Worm (Caenorhabditis elegans) whole organism, early embryonic: ENCODE measurements around the gene C09G5.13.

Experiments
- B0310.2 ChIP-seq: sonication (generic microtip); optimal IDR thresholded peaks from 2 replicates; lab custom pipeline; 2016; ENCODE audit warnings: mild to moderate bottlenecking, missing genetic modification characterization, missing compliant biosample characterization
- F13C5.2 ChIP-seq: sonication (generic microtip); optimal IDR thresholded peaks from 2 replicates; lab custom pipeline; 2017; ENCODE audit warnings: mild to moderate bottlenecking, missing genetic modification characterization, inconsistent platforms, missing compliant biosample characterization
- aly-1 ChIP-seq: sonication (generic microtip); optimal IDR thresholded peaks from 2 replicates; lab custom pipeline; 2016; ENCODE audit warnings: missing genetic modification characterization, missing compliant biosample characterization
- ama-1 ChIP-seq: fragments of 150-350 bp; optimal IDR thresholded peaks from 2 replicates; lab custom pipeline; 2014
- ceh-13 ChIP-seq: fragments of 200-800 bp; sonication (Bioruptor generic); optimal IDR thresholded peaks from 2 replicates; lab custom pipeline; 2018; ENCODE audit warnings: mild to moderate bottlenecking, missing genetic modification characterization, missing compliant biosample characterization
- ceh-36 ChIP-seq: sonication (generic microtip); optimal IDR thresholded peaks from 2 replicates; lab custom pipeline; 2016; ENCODE audit warnings: missing genetic modification characterization, inconsistent platforms, missing compliant biosample characterization
- ets-7 ChIP-seq: sonication (generic microtip); optimal IDR thresholded peaks from 2 replicates; lab custom pipeline; 2016; ENCODE audit warnings: missing genotype, missing genetic modification characterization, missing compliant biosample characterization
- flt-1 ChIP-seq: fragments of 200-800 bp; sonication (Bioruptor generic); IDR thresholded peaks from 2 replicates; pipeline ENCODE4 v1.3.6; 2022; ENCODE audit warnings: missing genetic modification characterization, missing compliant biosample characterization
- hmbx-1 ChIP-seq: sonication (generic microtip); optimal IDR thresholded peaks from 2 replicates; lab custom pipeline; 2016; ENCODE audit warnings: mild to moderate bottlenecking, missing genetic modification characterization, missing compliant biosample characterization
- hmg-4 ChIP-seq: fragments of 200-800 bp; sonication (Bioruptor generic); optimal IDR thresholded peaks from 2 replicates; lab custom pipeline; 2018; ENCODE audit warnings: mild to moderate bottlenecking, missing genetic modification characterization, missing compliant biosample characterization
- hnd-1 ChIP-seq: sonication (generic microtip); optimal IDR thresholded peaks from 2 replicates; lab custom pipeline; 2016; ENCODE audit warnings: missing genetic modification characterization, missing compliant biosample characterization
- pes-1 ChIP-seq: fragments of 200-800 bp; sonication (Bioruptor generic); IDR thresholded peaks from 2 replicates; pipeline ENCODE4 v1.3.6; 2022; ENCODE audit warnings: missing genetic modification reagents, missing genetic modification characterization, missing compliant biosample characterization
- scrt-1 ChIP-seq: fragments of 200-800 bp; sonication (Bioruptor generic); IDR thresholded peaks from 2 replicates; pipeline ENCODE4 v1.3.6; 2022; ENCODE audit warnings: missing genetic modification characterization, missing compliant biosample characterization
- sea-1 ChIP-seq: fragments of 200-800 bp; sonication (Bioruptor generic); conservative IDR thresholded peaks from 2 replicates; pipeline ENCODE4 v1.3.6; 2022; ENCODE audit warnings: missing genetic modification characterization, missing compliant biosample characterization
- tbx-11 ChIP-seq: fragments of 200-800 bp; sonication (Bioruptor generic); IDR thresholded peaks from 2 replicates; pipeline ENCODE4 v1.3.6; 2022; ENCODE audit warnings: missing genetic modification characterization, missing compliant biosample characterization
- tbx-37 ChIP-seq: fragments of 200-800 bp; sonication (Bioruptor generic); conservative IDR thresholded peaks from 2 replicates; pipeline ENCODE4 v1.3.6; 2022; ENCODE audit warnings: missing genetic modification reagents, missing genetic modification characterization, missing compliant biosample characterization
- tra-4 ChIP-seq: sonication (generic microtip); optimal IDR thresholded peaks from 2 replicates; lab custom pipeline; 2017; ENCODE audit warnings: missing genetic modification characterization, missing compliant biosample characterization

C09G5.13 gene

DNA sequence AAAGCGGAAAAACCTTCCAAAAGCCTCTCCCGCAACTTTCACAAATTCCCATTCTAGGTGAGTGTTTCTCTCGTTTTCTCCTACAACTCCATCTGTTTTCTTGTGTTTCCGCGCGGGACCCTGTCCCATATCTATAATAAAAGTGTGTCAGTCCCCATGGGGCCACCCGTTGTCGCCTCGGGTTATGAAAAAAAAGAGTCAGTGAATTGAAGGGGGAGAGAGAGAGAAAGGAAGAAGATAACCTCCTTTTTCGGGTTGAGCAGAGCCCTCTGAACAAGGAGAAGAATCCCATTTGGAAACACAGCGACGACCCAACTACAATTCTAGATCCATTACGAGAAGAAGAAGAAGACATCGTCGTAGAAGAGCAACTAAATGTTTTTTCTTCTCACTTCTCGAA lies at the start of gene C09G5.13:
Gene C09G5.13 (plus strand): TSS at position 301 of the 400 bp plus-strand sequence.
- TF ChIP-seq ceh-13 (GFP tag; lab: Kevin White, UChicago) (no peak), scrt-1 (GFP tag; lab: Robert Waterston, UW) (no peak), hnd-1 (no peak)

DNA sequence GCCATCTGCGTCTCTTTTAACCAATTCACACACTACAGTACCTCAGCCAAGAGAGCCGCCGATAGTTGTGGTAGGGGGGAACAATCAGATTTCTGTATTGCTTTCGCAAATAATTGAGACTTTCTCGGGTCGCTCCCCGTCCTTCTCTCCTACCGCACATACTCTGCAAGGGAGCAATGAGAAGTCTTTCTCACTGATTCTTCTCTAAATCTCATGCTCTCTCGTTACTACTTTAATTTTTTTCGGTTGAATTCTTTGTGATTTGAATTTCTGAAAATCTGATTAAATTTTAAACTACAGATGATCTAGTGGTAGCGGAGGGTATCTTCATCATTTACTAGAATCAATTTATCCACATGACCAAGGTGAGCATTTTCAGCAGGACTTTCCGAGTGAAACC lies 41.9 kb upstream of the C09G5.13 start, which contains the start of gene ptb-1:
Gene ptb-1 (plus strand): TSS at position 301 of the 400 bp plus-strand sequence.
- no peak for TF ChIP-seq ceh-13 (GFP tag; lab: Kevin White, UChicago)
- no peak for TF ChIP-seq F13C5.2 (tag; lab: Kevin White, UChicago)
- no peak for TF ChIP-seq tbx-37 (GFP tag; lab: Robert Waterston, UW)
- no peak for TF ChIP-seq sea-1 (GFP tag; lab: Robert Waterston, UW)
- no peak for TF ChIP-seq hmg-4 (GFP tag; lab: Kevin White, UChicago)
- no peak for TF ChIP-seq ama-1 (lab: Kevin White, UChicago)
- TF ChIP-seq ets-7: no peak
- no peak for TF ChIP-seq hnd-1
- TF ChIP-seq tbx-11 (GFP tag; lab: Robert Waterston, UW): no peak
- no peak for TF ChIP-seq tra-4
- no peak for TF ChIP-seq aly-1 (tag; lab: Kevin White, UChicago)
- no peak for TF ChIP-seq ceh-36 (tag; lab: Kevin White, UChicago)
- TF ChIP-seq hmbx-1 (tag; lab: Kevin White, UChicago): no peak
- TF ChIP-seq scrt-1 (GFP tag; lab: Robert Waterston, UW): no peak
- no peak for TF ChIP-seq flt-1
- TF ChIP-seq B0310.2 (tag; lab: Kevin White, UChicago): no peak
- no peak for TF ChIP-seq pes-1 (GFP tag; lab: Robert Waterston, UW)

DNA sequence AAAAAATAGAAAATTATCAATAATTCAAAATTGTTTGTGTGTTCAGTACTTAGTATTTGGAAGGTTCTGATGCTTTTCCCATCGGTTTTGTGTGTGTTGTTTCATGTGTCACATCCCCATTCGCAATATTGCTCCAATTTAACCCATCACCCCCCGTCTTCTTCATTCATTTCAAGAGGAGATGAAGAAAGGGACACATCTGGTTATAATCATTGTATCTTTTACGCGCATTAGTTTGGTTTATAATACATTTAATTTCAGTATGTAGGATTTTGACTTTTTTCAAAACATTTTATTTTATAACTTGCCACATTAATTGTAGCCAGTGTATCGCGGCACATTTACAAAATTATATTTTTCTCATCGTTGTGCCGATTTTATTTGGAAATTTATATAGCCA lies 37.1 kb upstream of the C09G5.13 start:
- TF ChIP-seq ama-1 (lab: Kevin White, UChicago): no peak
- TF ChIP-seq tbx-11 (GFP tag; lab: Robert Waterston, UW): no peak
- TF ChIP-seq scrt-1 (GFP tag; lab: Robert Waterston, UW): no peak
- no peak for TF ChIP-seq tbx-37 (GFP tag; lab: Robert Waterston, UW)
- TF ChIP-seq ceh-36 (tag; lab: Kevin White, UChicago): no peak
- TF ChIP-seq aly-1 (tag; lab: Kevin White, UChicago): no peak

DNA sequence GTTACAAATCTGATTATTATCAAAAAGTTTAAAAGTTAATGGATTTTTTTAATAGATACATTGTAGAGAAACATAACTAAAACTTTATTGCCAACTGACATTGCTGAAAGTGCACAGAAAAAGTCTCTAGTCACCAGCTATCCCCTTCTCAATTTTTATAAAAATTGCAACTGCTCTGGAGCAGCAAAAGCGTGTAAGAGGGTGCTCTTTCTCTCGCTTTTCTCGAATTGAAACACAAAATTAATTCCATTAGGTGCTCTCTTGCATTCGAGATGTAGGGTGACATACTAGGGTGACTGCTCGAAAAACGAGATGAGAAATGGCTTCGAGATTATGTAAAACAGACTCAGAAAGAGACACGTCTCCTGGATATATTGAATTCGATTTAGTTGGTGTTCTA lies 36.6 kb upstream of the C09G5.13 start:
- TF ChIP-seq tbx-11 (GFP tag; lab: Robert Waterston, UW) (no peak), hmg-4 (GFP tag; lab: Kevin White, UChicago) (no peak), B0310.2 (tag; lab: Kevin White, UChicago) (no peak), pes-1 (GFP tag; lab: Robert Waterston, UW) (no peak), aly-1 (tag; lab: Kevin White, UChicago) (no peak), ama-1 (lab: Kevin White, UChicago) (no peak), tbx-37 (GFP tag; lab: Robert Waterston, UW) (no peak), ets-7 (no peak), F13C5.2 (tag; lab: Kevin White, UChicago) (no peak), hmbx-1 (tag; lab: Kevin White, UChicago) (no peak), scrt-1 (GFP tag; lab: Robert Waterston, UW) (no peak), ceh-36 (tag; lab: Kevin White, UChicago) (no peak), hnd-1 (no peak)

DNA sequence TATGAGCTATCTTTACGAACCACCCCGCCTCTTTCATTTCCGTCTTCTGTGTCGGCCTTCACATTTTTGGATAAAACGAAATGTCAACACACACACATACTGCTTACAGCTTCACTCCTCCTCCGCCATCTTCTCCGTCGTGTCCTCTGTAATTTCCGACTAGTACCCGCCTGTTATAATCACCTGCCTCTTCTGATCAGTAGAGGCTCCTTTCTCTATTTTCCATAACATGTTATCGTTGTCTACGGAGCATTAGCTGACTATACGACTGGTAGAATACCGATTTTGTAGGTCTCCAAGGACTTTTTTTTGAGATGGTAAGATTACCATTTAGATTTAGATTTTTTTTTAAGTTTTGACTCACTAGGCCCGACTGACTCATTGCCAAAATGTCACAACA lies 32.3 kb upstream of the C09G5.13 start:
- TF ChIP-seq ama-1 (lab: Kevin White, UChicago): no peak
- no peak for TF ChIP-seq flt-1
- no peak for TF ChIP-seq hmg-4 (GFP tag; lab: Kevin White, UChicago)
- TF ChIP-seq tbx-37 (GFP tag; lab: Robert Waterston, UW): no peak
- TF ChIP-seq aly-1 (tag; lab: Kevin White, UChicago): no peak
- no peak for TF ChIP-seq scrt-1 (GFP tag; lab: Robert Waterston, UW)
- no peak for TF ChIP-seq pes-1 (GFP tag; lab: Robert Waterston, UW)
- TF ChIP-seq sea-1 (GFP tag; lab: Robert Waterston, UW): no peak
- TF ChIP-seq ceh-36 (tag; lab: Kevin White, UChicago): no peak
- no peak for TF ChIP-seq tra-4
- no peak for TF ChIP-seq ceh-13 (GFP tag; lab: Kevin White, UChicago)
- TF ChIP-seq ets-7: no peak

DNA sequence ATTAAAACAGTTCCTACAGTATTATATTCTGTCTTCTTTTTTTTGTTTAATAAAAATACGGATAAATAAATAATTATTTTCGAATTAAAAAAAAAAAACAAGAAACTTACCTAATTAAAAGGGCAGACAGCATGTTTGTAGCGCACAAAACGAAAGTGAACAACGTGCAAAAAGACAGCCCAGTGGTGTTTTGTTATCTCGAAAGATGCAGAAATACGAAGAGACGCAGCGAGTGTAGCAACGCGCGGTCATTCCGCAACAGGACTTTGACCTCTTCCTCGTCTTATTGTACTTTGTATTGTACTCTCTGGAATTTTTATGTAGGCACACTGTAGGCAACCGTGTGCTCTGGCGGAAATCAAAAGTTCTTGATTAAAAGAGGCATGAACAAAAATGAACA lies 23.6 kb upstream of the C09G5.13 start, which contains the start of gene gbh-1:
Gene gbh-1 (minus strand): TSS at position 149 of the 400 bp plus-strand sequence.
- no peak for TF ChIP-seq ets-7
- TF ChIP-seq hmg-4 (GFP tag; lab: Kevin White, UChicago): no peak
- no peak for TF ChIP-seq flt-1
- TF ChIP-seq ceh-13 (GFP tag; lab: Kevin White, UChicago): no peak
- no peak for TF ChIP-seq B0310.2 (tag; lab: Kevin White, UChicago)
- TF ChIP-seq ceh-36 (tag; lab: Kevin White, UChicago): no peak
- no peak for TF ChIP-seq hmbx-1 (tag; lab: Kevin White, UChicago)
- no peak for TF ChIP-seq aly-1 (tag; lab: Kevin White, UChicago)
- no peak for TF ChIP-seq pes-1 (GFP tag; lab: Robert Waterston, UW)
- no peak for TF ChIP-seq hnd-1
- no peak for TF ChIP-seq tbx-37 (GFP tag; lab: Robert Waterston, UW)

DNA sequence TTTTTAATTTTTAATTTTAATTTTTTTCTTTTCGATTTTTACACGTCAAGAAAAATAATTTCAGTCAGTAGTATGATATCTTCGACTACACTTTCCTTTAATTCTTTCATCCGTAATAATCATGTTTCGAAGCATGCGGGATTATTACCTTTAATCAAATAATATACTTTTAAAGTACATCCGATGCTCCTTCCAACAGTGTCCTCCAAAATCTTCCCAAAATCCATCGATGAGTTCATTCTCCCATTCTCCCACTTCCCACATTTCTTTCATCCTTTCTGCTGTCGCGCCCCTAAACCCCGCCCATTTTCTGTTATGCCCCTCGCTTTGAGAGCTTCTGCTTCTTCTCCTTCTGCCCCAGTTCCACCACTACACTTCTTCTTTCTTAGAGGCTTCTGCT lies 22.5 kb upstream of the C09G5.13 start, which contains the start of gene lgc-57:
Gene lgc-57 (plus strand): TSS at position 301 of the 400 bp plus-strand sequence.
- TF ChIP-seq ama-1 (lab: Kevin White, UChicago) (no peak), tbx-11 (GFP tag; lab: Robert Waterston, UW) (no peak), hmbx-1 (tag; lab: Kevin White, UChicago) (no peak), ceh-36 (tag; lab: Kevin White, UChicago) (no peak), B0310.2 (tag; lab: Kevin White, UChicago) (no peak), ceh-13 (GFP tag; lab: Kevin White, UChicago) (no peak), tra-4 (no peak), tbx-37 (GFP tag; lab: Robert Waterston, UW) (no peak), sea-1 (GFP tag; lab: Robert Waterston, UW) (no peak), aly-1 (tag; lab: Kevin White, UChicago) (no peak), ets-7 (no peak), F13C5.2 (tag; lab: Kevin White, UChicago) (no peak), scrt-1 (GFP tag; lab: Robert Waterston, UW) (no peak), pes-1 (GFP tag; lab: Robert Waterston, UW) (no peak), hnd-1 (no peak), flt-1 (no peak), hmg-4 (GFP tag; lab: Kevin White, UChicago) (no peak)
